Worm (Caenorhabditis elegans): ENCODE data around the gene C01F6.14.

ce11 chrIV:9079330-9079729, 24.6 kb downstream of the C01F6.14 start:
- no peak for TF ChIP-seq mdl-1 (tag; optimal IDR thresholded peaks at IDR 0.05)
- no peak for TF ChIP-seq unc-39 (tag; optimal IDR thresholded peaks at IDR 0.05)
- no peak for TF ChIP-seq nhr-76 (tag; optimal IDR thresholded peaks at IDR 0.05)
- no peak for TF ChIP-seq fkh-10 (GFP tag; optimal IDR thresholded peaks at IDR 0.05)
- TF ChIP-seq hlh-30 (tag; optimal IDR thresholded peaks at IDR 0.05; ENCODE audit: insufficient read depth) = no peak
- TF ChIP-seq ztf-11 (tag; optimal IDR thresholded peaks at IDR 0.05) = no peak
- no peak for TF ChIP-seq mep-1 (tag; optimal IDR thresholded peaks at IDR 0.05)
- TF ChIP-seq snpc-1.2 (GFP tag; IDR thresholded peaks at IDR 0.05) = no peak
- TF ChIP-seq nhr-28 (tag; optimal IDR thresholded peaks at IDR 0.05) = no peak
- TF ChIP-seq rbr-2 (tag; optimal IDR thresholded peaks at IDR 0.05) = no peak
- TF ChIP-seq aly-2 (tag; optimal IDR thresholded peaks at IDR 0.05) = no peak
- no peak for TF ChIP-seq daf-19 (GFP tag; conservative IDR thresholded peaks at IDR 0.05)
